Fruit fly (Drosophila melanogaster) whole organism, embryonic: ENCODE data around the gene Pph13.

Source experiments
- Abd-B ChIP-seq: fragments of 200-800 bp; sonication (Bioruptor generic); optimal IDR thresholded peaks from 2 replicates; lab custom pipeline; 2018; ENCODE audit warnings: missing biosample characterization, mild to moderate bottlenecking, missing genetic modification characterization, moderate library complexity
- CG10366 ChIP-seq: fragments of 200-800 bp; sonication (Bioruptor generic); IDR thresholded peaks from 2 replicates; pipeline ENCODE4 v1.3.6; 2022; ENCODE audit warnings: missing biosample characterization, missing genetic modification characterization
- CG11093 ChIP-seq: fragments of 200-800 bp; sonication (Bioruptor generic); IDR thresholded peaks from 3 replicates; pipeline ENCODE4 v1.3.6; 2022; ENCODE audit warnings: missing biosample characterization, missing genetic modification characterization
- CG11247 ChIP-seq: fragments of 200-800 bp; sonication (Bioruptor generic); IDR thresholded peaks from 2 replicates; pipeline ENCODE4 v1.3.6; 2022; ENCODE audit warnings: missing biosample characterization, missing genetic modification characterization
- CG11398 ChIP-seq: fragments of 200-800 bp; sonication (Bioruptor generic); optimal IDR thresholded peaks from 2 replicates; lab custom pipeline; 2016; ENCODE audit warnings: missing biosample characterization, missing genetic modification characterization
- CG11560 ChIP-seq: fragments of 200-800 bp; sonication (Bioruptor generic); IDR thresholded peaks from 3 replicates; pipeline ENCODE4 v1.3.6; 2022; ENCODE audit warnings: missing biosample characterization, missing genetic modification characterization
- CG11695 ChIP-seq: fragments of 200-800 bp; sonication (Bioruptor generic); IDR thresholded peaks from 3 replicates; pipeline ENCODE4 v1.3.6; 2022; ENCODE audit warnings: missing biosample characterization, missing genetic modification characterization
- CG12769 ChIP-seq: fragments of 200-800 bp; sonication (Bioruptor generic); optimal IDR thresholded peaks from 2 replicates; lab custom pipeline; 2019; ENCODE audit warnings: missing biosample characterization, mild to moderate bottlenecking, missing genetic modification characterization, moderate library complexity
- CG17186 ChIP-seq: fragments of 200-800 bp; sonication (Bioruptor generic); optimal IDR thresholded peaks from 3 replicates; lab custom pipeline; 2017; ENCODE audit warnings: missing biosample characterization, missing genetic modification reagents, missing genetic modification characterization
- CG17829 ChIP-seq: fragments of 200-800 bp; optimal IDR thresholded peaks from 2 replicates; lab custom pipeline; 2019; ENCODE audit warnings: missing biosample characterization, mild to moderate bottlenecking, missing genetic modification characterization, moderate library complexity
- CG17912 ChIP-seq: fragments of 200-800 bp; sonication (Bioruptor generic); optimal IDR thresholded peaks from 2 replicates; lab custom pipeline; 2018; ENCODE audit warnings: missing biosample characterization, mild to moderate bottlenecking, missing genetic modification characterization
- CG2129 ChIP-seq: fragments of 200-800 bp; sonication (Bioruptor generic); IDR thresholded peaks from 2 replicates; pipeline ENCODE4 v1.3.6; 2022; ENCODE audit warnings: missing biosample characterization, missing genetic modification characterization; ENCODE audit not compliant: partially characterized antibody
- CG2202 ChIP-seq: fragments of 200-800 bp; sonication (Bioruptor generic); optimal IDR thresholded peaks from 2 replicates; lab custom pipeline; 2018; ENCODE audit warnings: missing biosample characterization, mild to moderate bottlenecking, missing genetic modification characterization
- CG30403 ChIP-seq: fragments of 200-800 bp; sonication (Bioruptor generic); optimal IDR thresholded peaks from 3 replicates; lab custom pipeline; 2016; ENCODE audit warnings: missing biosample characterization, missing genetic modification characterization
- CG5180 ChIP-seq: fragments of 200-800 bp; sonication (Bioruptor generic); optimal IDR thresholded peaks from 3 replicates; lab custom pipeline; 2017; ENCODE audit warnings: missing biosample characterization, missing genetic modification characterization, mild to moderate bottlenecking, moderate library complexity, missing genetic modification reagents
- CG6254 ChIP-seq: fragments of 200-800 bp; sonication (Bioruptor generic); optimal IDR thresholded peaks from 3 replicates; lab custom pipeline; 2017; ENCODE audit warnings: mild to moderate bottlenecking, missing biosample characterization, missing genetic modification reagents, missing genetic modification characterization
- CG6765 ChIP-seq: fragments of 200-800 bp; sonication (Bioruptor generic); optimal IDR thresholded peaks from 3 replicates; lab custom pipeline; 2017; ENCODE audit warnings: missing biosample characterization, mild to moderate bottlenecking, missing genetic modification characterization
- CG8089 ChIP-seq: fragments of 200-800 bp; sonication (Bioruptor generic); optimal IDR thresholded peaks from 3 replicates; lab custom pipeline; 2016; ENCODE audit warnings: missing biosample characterization, missing genetic modification characterization
- CG8388 ChIP-seq: fragments of 200-800 bp; sonication (Bioruptor generic); optimal IDR thresholded peaks from 2 replicates; lab custom pipeline; 2019; ENCODE audit warnings: missing biosample characterization, mild to moderate bottlenecking, missing genetic modification characterization, moderate library complexity
- CG8478 ChIP-seq: fragments of >200 bp; optimal IDR thresholded peaks from 2 replicates; lab custom pipeline; 2018
- CG9215 ChIP-seq: fragments of 200-800 bp; sonication (Bioruptor generic); IDR thresholded peaks from 2 replicates; pipeline ENCODE4 v1.3.6; 2022; ENCODE audit warnings: missing biosample characterization, missing genetic modification characterization
- CG9817 ChIP-seq: fragments of 200-800 bp; sonication (Bioruptor generic); optimal IDR thresholded peaks from 2 replicates; lab custom pipeline; 2018; ENCODE audit warnings: missing biosample characterization, mild to moderate bottlenecking, missing genetic modification characterization, moderate library complexity
- CHES-1-like ChIP-seq: fragments of 200-800 bp; sonication (Bioruptor generic); optimal IDR thresholded peaks from 2 replicates; lab custom pipeline; 2016; ENCODE audit warnings: missing biosample characterization, missing genetic modification characterization
- Camta ChIP-seq: fragments of 200-800 bp; sonication (Bioruptor generic); optimal IDR thresholded peaks from 2 replicates; lab custom pipeline; 2016; ENCODE audit warnings: missing biosample characterization, missing genetic modification characterization
- Gug ChIP-seq: fragments of 200-800 bp; sonication (Bioruptor generic); IDR thresholded peaks from 4 replicates; pipeline ENCODE4 v1.3.6; 2022; ENCODE audit warnings: missing biosample characterization, missing genetic modification characterization
- Hr3 ChIP-seq: fragments of 200-800 bp; sonication (Bioruptor generic); optimal IDR thresholded peaks from 3 replicates; lab custom pipeline; 2016; ENCODE audit warnings: missing biosample characterization, missing genetic modification characterization
- Lim3 ChIP-seq: fragments of 200-800 bp; sonication (Bioruptor generic); IDR thresholded peaks from 2 replicates; pipeline ENCODE4 v1.3.6; 2022; ENCODE audit warnings: missing biosample characterization, missing genetic modification characterization
- Mad ChIP-seq: fragments of 200-800 bp; sonication (Bioruptor generic); optimal IDR thresholded peaks from 2 replicates; lab custom pipeline; 2016; ENCODE audit warnings: missing biosample characterization, missing genetic modification characterization
- Max ChIP-seq: fragments of 200-800 bp; sonication (Bioruptor generic); optimal IDR thresholded peaks from 2 replicates; lab custom pipeline; 2016; ENCODE audit warnings: missing biosample characterization, mild to moderate bottlenecking, missing genetic modification characterization
- Mes4 ChIP-seq: fragments of 200-800 bp; sonication (Bioruptor generic); optimal IDR thresholded peaks from 2 replicates; lab custom pipeline; 2016; ENCODE audit warnings: missing biosample characterization, missing genetic modification characterization
- Oli ChIP-seq: fragments of 200-800 bp; sonication (Bioruptor generic); optimal IDR thresholded peaks from 2 replicates; lab custom pipeline; 2018; ENCODE audit warnings: missing biosample characterization, mild to moderate bottlenecking, missing genetic modification characterization, moderate library complexity
- Poxn ChIP-seq: fragments of 200-800 bp; sonication (Bioruptor generic); IDR thresholded peaks from 2 replicates; pipeline ENCODE4 v1.3.6; 2022; ENCODE audit warnings: missing biosample characterization, missing genetic modification characterization
- Sox102F ChIP-seq: fragments of 200-800 bp; sonication (Bioruptor generic); optimal IDR thresholded peaks from 2 replicates; lab custom pipeline; 2018; ENCODE audit warnings: missing biosample characterization, mild to moderate bottlenecking, missing genetic modification characterization, moderate library complexity
- TFAM ChIP-seq: fragments of 200-800 bp; sonication (Bioruptor generic); optimal IDR thresholded peaks from 2 replicates; lab custom pipeline; 2017; ENCODE audit warnings: missing biosample characterization, missing genetic modification characterization, inconsistent platforms
- ac ChIP-seq: fragments of 200-800 bp; sonication (Bioruptor generic); optimal IDR thresholded peaks from 3 replicates; lab custom pipeline; 2017; ENCODE audit warnings: missing biosample characterization, mild to moderate bottlenecking, missing genetic modification characterization
- emc ChIP-seq: fragments of 200-800 bp; sonication (Bioruptor generic); optimal IDR thresholded peaks from 2 replicates; lab custom pipeline; 2016; ENCODE audit warnings: missing biosample characterization, missing genetic modification characterization
- kay ChIP-seq: fragments of 200-800 bp; sonication (Bioruptor generic); optimal IDR thresholded peaks from 2 replicates; lab custom pipeline; 2016; ENCODE audit warnings: missing biosample characterization, missing genetic modification characterization
- kni ChIP-seq: fragments of 200-800 bp; sonication (Bioruptor generic); optimal IDR thresholded peaks from 3 replicates; lab custom pipeline; 2017; ENCODE audit warnings: mild to moderate bottlenecking, missing biosample characterization, missing genetic modification reagents, missing genetic modification characterization
- lab ChIP-seq: fragments of 200-800 bp; sonication (Bioruptor generic); optimal IDR thresholded peaks from 3 replicates; lab custom pipeline; 2017; ENCODE audit warnings: missing biosample characterization, missing genetic modification characterization, mild to moderate bottlenecking, moderate library complexity, missing genetic modification reagents
- lilli ChIP-seq: fragments of 200-800 bp; sonication (Bioruptor generic); optimal IDR thresholded peaks from 3 replicates; lab custom pipeline; 2016; ENCODE audit warnings: missing biosample characterization, missing genetic modification characterization
- maf-S ChIP-seq: fragments of 200-800 bp; sonication (Bioruptor generic); optimal IDR thresholded peaks from 2 replicates; lab custom pipeline; 2016; ENCODE audit warnings: missing biosample characterization, missing genetic modification characterization
- nom ChIP-seq: fragments of 200-800 bp; sonication (Bioruptor generic); optimal IDR thresholded peaks from 2 replicates; lab custom pipeline; 2017; ENCODE audit warnings: missing biosample characterization, missing genetic modification characterization, mild to moderate bottlenecking, moderate library complexity, missing genetic modification reagents
- p53 ChIP-seq: fragments of 200-800 bp; sonication (Bioruptor generic); optimal IDR thresholded peaks from 2 replicates; lab custom pipeline; 2016; ENCODE audit warnings: missing biosample characterization, missing genetic modification characterization
- rib ChIP-seq: fragments of 200-800 bp; sonication (Bioruptor generic); IDR thresholded peaks from 2 replicates; pipeline ENCODE4 v1.3.6; 2022; ENCODE audit warnings: missing biosample characterization, missing genetic modification characterization
- salm ChIP-seq: fragments of 200-800 bp; sonication (Bioruptor generic); optimal IDR thresholded peaks from 2 replicates; lab custom pipeline; 2018; ENCODE audit warnings: missing biosample characterization, mild to moderate bottlenecking, missing genetic modification characterization
- sc ChIP-seq, 3 experiments: fragments of >200 bp in 2 of 3; fragments of 200-800 bp in 1 of 3; sonication (Bioruptor generic) in 1 of 3; optimal IDR thresholded peaks; 2 replicates in 2 of 3; 3 replicates in 1 of 3; lab custom pipeline; 2017; ENCODE audit warnings: mild to moderate bottlenecking in 1 of 3, missing biosample characterization in 1 of 3, missing genetic modification characterization in 1 of 3, missing genetic modification reagents in 1 of 3
- sim ChIP-seq: fragments of 200-800 bp; sonication (Bioruptor generic); IDR thresholded peaks from 2 replicates; pipeline ENCODE4 v1.3.6; 2022; ENCODE audit warnings: missing biosample characterization, missing genetic modification characterization
- tap ChIP-seq: fragments of 200-800 bp; optimal IDR thresholded peaks from 3 replicates; lab custom pipeline; 2019; ENCODE audit warnings: missing biosample characterization, mild to moderate bottlenecking, missing genetic modification characterization, moderate library complexity
- tin ChIP-seq: fragments of 200-800 bp; sonication (Bioruptor generic); optimal IDR thresholded peaks from 3 replicates; lab custom pipeline; 2016; ENCODE audit warnings: missing biosample characterization, missing genetic modification characterization
- toy ChIP-seq: fragments of 200-800 bp; sonication (Bioruptor generic); IDR thresholded peaks from 2 replicates; pipeline ENCODE4 v1.3.6; 2022; ENCODE audit warnings: missing biosample characterization, missing genetic modification characterization
- twi ChIP-seq: fragments of 200-800 bp; optimal IDR thresholded peaks from 2 replicates; lab custom pipeline; 2019; ENCODE audit warnings: missing biosample characterization, mild to moderate bottlenecking, missing genetic modification characterization, moderate library complexity
- usp ChIP-seq: fragments of >200 bp; optimal IDR thresholded peaks from 2 replicates; lab custom pipeline; 2017; ENCODE audit warnings: missing biosample characterization, missing genetic modification characterization

The Pph13 gene

DNA sequence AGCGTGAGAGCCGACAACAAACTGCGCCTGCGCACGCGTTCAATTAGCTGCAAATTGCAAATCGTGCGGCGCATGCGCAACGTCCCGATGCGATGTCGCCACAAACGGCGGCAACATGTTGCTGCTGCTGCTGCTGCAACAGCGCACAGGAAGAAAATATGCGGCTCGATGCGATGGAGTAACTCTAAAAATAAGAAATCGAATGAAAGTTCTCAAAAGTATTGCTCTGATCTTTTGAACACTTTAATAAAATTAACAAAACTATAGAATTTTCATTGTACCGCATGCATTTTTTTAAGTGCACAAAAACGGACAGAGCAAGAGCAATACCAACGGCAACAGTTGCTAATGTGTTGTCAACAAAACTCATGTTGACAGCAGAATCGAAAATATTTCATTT, 28.9 kb downstream of the Pph13 start (continued):
- TF ChIP-seq Mad (GFP tag; lab: Kevin White, UChicago) (no peak), toy (GFP tag; lab: Robert Waterston, UW) (no peak), CG11398 (GFP tag; lab: Kevin White, UChicago) (no peak), CG8089 (GFP tag; lab: Kevin White, UChicago) (no peak), kay (no peak), TFAM (no peak), CG17912 (no peak), Hr3 (GFP tag; lab: Kevin White, UChicago) (peak; percentile 12), Oli (tag; lab: Kevin White, UChicago) (peak; percentile 0), CG2202 (tag; lab: Kevin White, UChicago) (peak; percentile 39), CG8478 (lab: Kevin White, UChicago) (no peak), CG2129 (GFP tag; lab: Robert Waterston, UW) (no peak), salm (tag; lab: Kevin White, UChicago) (no peak), Mes4 (GFP tag; lab: Kevin White, UChicago) (peak; percentile 5), CG9817 (tag; lab: Kevin White, UChicago) (no peak), Abd-B (GFP tag; lab: Kevin White, UChicago) (no peak), Poxn (no peak), Max (no peak), CG8388 (GFP tag; lab: Kevin White, UChicago) (no peak), CG11093 (no peak), tin (GFP tag; lab: Kevin White, UChicago) (peak; percentile 17), CG5180 (GFP tag; lab: Kevin White, UChicago) (no peak), CG11695 (GFP tag; lab: Robert Waterston, UW) (no peak), tap (tag; lab: Kevin White, UChicago) (no peak), ac (GFP tag; lab: Kevin White, UChicago) (no peak), nom (GFP tag; lab: Kevin White, UChicago) (peak; percentile 21), CG6254 (no peak), CG11560 (tag; lab: Robert Waterston, UW) (no peak), lab (GFP tag; lab: Kevin White, UChicago) (no peak), Sox102F (GFP tag; lab: Kevin White, UChicago) (peak; percentile 48), Gug (GFP tag; lab: Robert Waterston, UW) (no peak; the same call in 3 of the 4 replicates), lilli (GFP tag; lab: Kevin White, UChicago) (no peak), CG17186 (no peak), emc (no peak), CG11247 (no peak), p53 (GFP tag; lab: Kevin White, UChicago) (no peak), sim (GFP tag; lab: Robert Waterston, UW) (no peak), rib (no peak), CG17829 (tag; lab: Kevin White, UChicago) (peak; percentile 63), usp (GFP tag; lab: Kevin White, UChicago) (no peak), CG30403 (GFP tag; lab: Kevin White, UChicago) (peak; percentile 33), sc (optimal IDR thresholded peaks at IDR 0.05; lab: Kevin White, UChicago) (no peak), sc (GFP tag; optimal IDR thresholded peaks at IDR 0.05; lab: Kevin White, UChicago) (peak; percentile 41), CHES-1-like (GFP tag; lab: Kevin White, UChicago) (peak; percentile 15), Camta (no peak), CG6765 (GFP tag; lab: Kevin White, UChicago) (no peak), CG9215 (GFP tag; lab: Robert Waterston, UW) (no peak), kni (no peak), maf-S (GFP tag; lab: Kevin White, UChicago) (no peak), Lim3 (GFP tag; lab: Robert Waterston, UW) (no peak), CG10366 (GFP tag; lab: Robert Waterston, UW) (peak; percentile 26; the same call in 1 of the 2 replicates), CG12769 (tag; lab: Kevin White, UChicago) (no peak), twi (no peak)
